Fruit fly (Drosophila melanogaster): ENCODE results near the gene CG13784.

Gene CG13784

DNA sequence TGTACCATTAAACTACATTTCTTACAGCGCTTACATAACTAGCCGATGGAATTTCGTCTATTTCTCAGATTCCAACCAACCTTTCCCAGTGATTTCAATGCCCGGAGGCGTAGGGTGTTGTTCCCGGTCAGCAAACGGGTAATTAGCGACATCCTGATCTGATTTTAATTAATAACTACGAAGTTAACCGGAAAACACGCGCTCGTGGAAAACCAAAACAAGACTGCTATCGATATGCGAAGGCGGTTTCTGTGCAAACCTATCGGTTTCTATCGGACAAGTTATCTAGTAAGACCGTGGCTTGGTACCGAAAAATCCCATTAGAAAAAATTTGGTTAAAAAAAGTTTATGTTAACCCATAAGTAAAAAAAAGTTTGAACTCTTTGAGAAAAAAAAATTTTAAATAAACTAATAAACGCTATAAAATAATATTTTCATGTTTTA, 3.0 kb upstream of the CG13784 start, which contains the start of gene mEFG1 (continued):
- TF ChIP-seq Six4 (GFP tag; optimal IDR thresholded peaks at IDR 0.05) (no peak), CG9215 (GFP tag; IDR thresholded peaks at IDR 0.05) (no peak), Fer1 (GFP tag; optimal IDR thresholded peaks at IDR 0.05) (no peak), Dek (tag; optimal IDR thresholded peaks at IDR 0.05) (peak; percentile 25), Doc2 (GFP tag; IDR thresholded peaks at IDR 0.05) (no peak), CG13775 (GFP tag; optimal IDR thresholded peaks at IDR 0.05) (no peak), stwl (tag; optimal IDR thresholded peaks at IDR 0.05) (peak; percentile 85), Hr3 (GFP tag; optimal IDR thresholded peaks at IDR 0.05) (no peak), CG12299 (tag; optimal IDR thresholded peaks at IDR 0.05) (no peak), Bgb (GFP tag; IDR thresholded peaks at IDR 0.05; ENCODE audit: partially characterized antibody) (peak; percentile 79), CG18476 (GFP tag; optimal IDR thresholded peaks at IDR 0.05) (no peak), HHEX (GFP tag; optimal IDR thresholded peaks at IDR 0.05) (no peak), ERR (GFP tag; optimal IDR thresholded peaks at IDR 0.05) (no peak), Sox100B (GFP tag; optimal IDR thresholded peaks at IDR 0.05) (peak; percentile 14), CG6689 (GFP tag; IDR thresholded peaks at IDR 0.05) (no peak), lbe (GFP tag; optimal IDR thresholded peaks at IDR 0.05) (no peak), H15 (GFP tag; IDR thresholded peaks at IDR 0.05) (no peak), Scr (GFP tag; IDR thresholded peaks at IDR 0.05; ENCODE audit: partially characterized antibody) (peak; percentile 80), Dfd (GFP tag; optimal IDR thresholded peaks at IDR 0.05) (no peak), Side (GFP tag; optimal IDR thresholded peaks at IDR 0.05) (no peak), gt (GFP tag; IDR thresholded peaks at IDR 0.05) (no peak), CG2116 (GFP tag; optimal IDR thresholded peaks at IDR 0.05) (peak; percentile 86), Awh (GFP tag; IDR thresholded peaks at IDR 0.05) (no peak), MBD-R2 (GFP tag; IDR thresholded peaks at IDR 0.05) (peak; percentile 29; the same call in 1 of the 2 replicates), CG14860 (GFP tag; IDR thresholded peaks at IDR 0.05; ENCODE audit: partially characterized antibody) (peak; percentile 59), Bdp1 (GFP tag; optimal IDR thresholded peaks at IDR 0.05) (no peak), CG7556 (GFP tag; optimal IDR thresholded peaks at IDR 0.05) (no peak), ci (GFP tag; IDR thresholded peaks at IDR 0.05) (no peak), CG15601 (tag; optimal IDR thresholded peaks at IDR 0.05) (peak; percentile 1), disco-r (GFP tag; optimal IDR thresholded peaks at IDR 0.05) (no peak), fru (optimal IDR thresholded peaks at IDR 0.05) (no peak), CG18599 (GFP tag; optimal IDR thresholded peaks at IDR 0.05) (no peak), bab2 (GFP tag; optimal IDR thresholded peaks at IDR 0.05) (no peak), CG13424 (tag; optimal IDR thresholded peaks at IDR 0.05) (no peak), Ada2b (GFP tag; IDR thresholded peaks at IDR 0.05) (no peak), Neu2 (GFP tag; optimal IDR thresholded peaks at IDR 0.05; ENCODE audit: borderline replicate concordance) (no peak), bsh (GFP tag; optimal IDR thresholded peaks at IDR 0.05) (no peak), Antp (GFP tag; optimal IDR thresholded peaks at IDR 0.05) (no peak), E2f2 (GFP tag; IDR thresholded peaks at IDR 0.05) (peak; percentile 76), CG10267 (tag; optimal IDR thresholded peaks at IDR 0.05) (peak; percentile 49), CG17802 (tag; optimal IDR thresholded peaks at IDR 0.05) (no peak), PHDP (tag; optimal IDR thresholded peaks at IDR 0.05) (no peak), B-H1 (GFP tag; IDR thresholded peaks at IDR 0.05) (no peak), gsb (GFP tag; IDR thresholded peaks at IDR 0.05) (no peak), Spps (tag; optimal IDR thresholded peaks at IDR 0.05) (no peak), Dip3 (GFP tag; optimal IDR thresholded peaks at IDR 0.05) (no peak), gce (GFP tag; IDR thresholded peaks at IDR 0.05) (no peak), caup (GFP tag; optimal IDR thresholded peaks at IDR 0.05; ENCODE audit: severe bottlenecking) (no peak), trem (tag; optimal IDR thresholded peaks at IDR 0.05) (peak; percentile 25), crc (GFP tag; optimal IDR thresholded peaks at IDR 0.05) (no peak), lola (GFP tag; optimal IDR thresholded peaks at IDR 0.05) (no peak), NK7.1 (GFP tag; optimal IDR thresholded peaks at IDR 0.05) (no peak)

All from whole organism, embryonic.